Fruit fly (Drosophila melanogaster): ENCODE results near the gene Spn.

Spn gene

DNA sequence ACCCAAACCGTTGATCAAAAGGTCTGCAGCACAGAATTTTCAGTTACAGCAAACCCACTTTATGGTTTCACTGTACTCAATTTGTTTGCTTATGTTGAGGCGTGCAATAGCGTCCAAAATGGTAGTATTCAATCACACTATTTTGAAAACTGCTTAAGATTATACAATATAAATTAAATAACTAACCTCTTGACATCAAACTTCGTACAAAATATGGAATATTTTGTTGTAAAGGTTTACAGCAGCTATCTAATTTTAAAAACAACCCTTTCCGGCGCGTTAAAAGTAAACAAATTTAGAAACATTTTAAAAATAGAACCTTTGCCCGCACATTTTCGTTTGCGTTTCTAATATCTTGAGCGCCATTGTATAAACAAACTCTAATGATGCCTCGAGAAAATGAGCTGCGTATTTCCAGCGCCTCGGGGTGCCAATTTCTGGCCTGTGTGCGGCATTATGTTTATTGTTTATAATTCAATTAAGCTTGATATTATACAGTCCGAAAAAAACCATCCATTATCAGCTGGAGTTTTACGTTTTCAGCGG is 36.7 kb upstream of the Spn start (continued):
- TF ChIP-seq CG17186 (GFP tag; optimal IDR thresholded peaks at IDR 0.05) (no peak), CG17829 (tag; optimal IDR thresholded peaks at IDR 0.05) (peak; percentile 33), CG18619 (GFP tag; optimal IDR thresholded peaks at IDR 0.05) (no peak), dysf (GFP tag; IDR thresholded peaks at IDR 0.05) (no peak), Fer2 (tag; optimal IDR thresholded peaks at IDR 0.05) (no peak), Oli (tag; optimal IDR thresholded peaks at IDR 0.05) (no peak), dmrt99B (tag; optimal IDR thresholded peaks at IDR 0.05) (no peak), Antp (GFP tag; optimal IDR thresholded peaks at IDR 0.05) (peak; percentile 5), cas (GFP tag; IDR thresholded peaks at IDR 0.05) (no peak), ranshi (GFP tag; IDR thresholded peaks at IDR 0.05) (no peak), inv (GFP tag; IDR thresholded peaks at IDR 0.05; ENCODE audit: partially characterized antibody) (no peak), CG4360 (GFP tag; IDR thresholded peaks at IDR 0.05) (no peak), CG9932 (GFP tag; IDR thresholded peaks at IDR 0.05) (no peak), dimm (GFP tag; IDR thresholded peaks at IDR 0.05) (no peak), Meics (GFP tag; optimal IDR thresholded peaks at IDR 0.05) (peak; percentile 23), Nf-YC (tag; optimal IDR thresholded peaks at IDR 0.05) (peak; percentile 5), Dip3 (GFP tag; optimal IDR thresholded peaks at IDR 0.05) (no peak), kay (GFP tag; optimal IDR thresholded peaks at IDR 0.05) (no peak), Dref (GFP tag; IDR thresholded peaks at IDR 0.05) (no peak), nerfin-2 (GFP tag; IDR thresholded peaks at IDR 0.05; ENCODE audit: partially characterized antibody) (no peak), CG6689 (GFP tag; IDR thresholded peaks at IDR 0.05) (no peak), nom (GFP tag; optimal IDR thresholded peaks at IDR 0.05) (no peak), CG16863 (GFP tag; optimal IDR thresholded peaks at IDR 0.05) (no peak), pho (GFP tag; optimal IDR thresholded peaks at IDR 0.05) (no peak), Sry-β (GFP tag; optimal IDR thresholded peaks at IDR 0.05) (no peak), CG9727 (GFP tag; optimal IDR thresholded peaks at IDR 0.05) (peak; percentile 25), pros (GFP tag; optimal IDR thresholded peaks at IDR 0.05) (peak; percentile 19), CG14050 (GFP tag; IDR thresholded peaks at IDR 0.05) (no peak), CG30403 (GFP tag; optimal IDR thresholded peaks at IDR 0.05) (peak; percentile 6), crc (GFP tag; optimal IDR thresholded peaks at IDR 0.05) (no peak), CG31365 (tag; optimal IDR thresholded peaks at IDR 0.05) (no peak), E2f2 (GFP tag; IDR thresholded peaks at IDR 0.05) (no peak), CG31441 (GFP tag; IDR thresholded peaks at IDR 0.05) (peak; percentile 68), CG1233 (GFP tag; optimal IDR thresholded peaks at IDR 0.05) (no peak), Ada2b (GFP tag; IDR thresholded peaks at IDR 0.05) (peak; percentile 8; the same call in 1 of the 2 replicates), odd (GFP tag; optimal IDR thresholded peaks at IDR 0.05) (peak; percentile 20), sug (tag; optimal IDR thresholded peaks at IDR 0.05) (no peak), insv (GFP tag; optimal IDR thresholded peaks at IDR 0.05) (no peak), CG11504 (tag; optimal IDR thresholded peaks at IDR 0.05) (peak; percentile 19), CG13894 (tag; optimal IDR thresholded peaks at IDR 0.05) (no peak), CG11696 (GFP tag; IDR thresholded peaks at IDR 0.05) (peak; percentile 92), CG10431 (GFP tag; optimal IDR thresholded peaks at IDR 0.05) (no peak), CG4854 (GFP tag; optimal IDR thresholded peaks at IDR 0.05) (no peak), al (GFP tag; IDR thresholded peaks at IDR 0.05) (no peak), ara (GFP tag; IDR thresholded peaks at IDR 0.05) (peak; percentile 26; the same call in 1 of the 2 replicates), fd102C (GFP tag; optimal IDR thresholded peaks at IDR 0.05) (no peak), CG1024 (GFP tag; IDR thresholded peaks at IDR 0.05) (no peak), Hr39 (optimal IDR thresholded peaks at IDR 0.05) (no peak), CG11093 (GFP tag; IDR thresholded peaks at IDR 0.05) (no peak; the same call in 2 of the 3 replicates), CG18262 (tag; optimal IDR thresholded peaks at IDR 0.05) (peak; percentile 68), lola (GFP tag; optimal IDR thresholded peaks at IDR 0.05) (no peak)
